Worm (Caenorhabditis elegans): Measurements from ENCODE around the gene tni-1.
A peak's percentile ranks its signal among the peaks of the same experiment; 100 is the strongest.

- no peak for TF ChIP-seq ceh-82 (tag; optimal IDR thresholded peaks at IDR 0.05)
- no peak for TF ChIP-seq nhr-12 (tag; optimal IDR thresholded peaks at IDR 0.05)
- TF ChIP-seq alr-1 (tag; optimal IDR thresholded peaks at IDR 0.05) = no peak
- TF ChIP-seq unc-62 (GFP tag; optimal IDR thresholded peaks at IDR 0.05) = no peak
- TF ChIP-seq ama-1 (optimal IDR thresholded peaks at IDR 0.05) = no peak
- no peak for TF ChIP-seq unc-55 (GFP tag; optimal IDR thresholded peaks at IDR 0.05)
- TF ChIP-seq blmp-1 (tag; optimal IDR thresholded peaks at IDR 0.05; ENCODE audit: insufficient read depth) = no peak
- peak; percentile 6 for TF ChIP-seq sma-9 (GFP tag; optimal IDR thresholded peaks at IDR 0.05)
- no peak for TF ChIP-seq sma-9 (tag; optimal IDR thresholded peaks at IDR 0.05)
- TF ChIP-seq snpc-4 (tag; optimal IDR thresholded peaks at IDR 0.05) = no peak
- no peak for TF ChIP-seq skn-1 (tag; optimal IDR thresholded peaks at IDR 0.05)
These were observed 9.6 kb upstream of the tni-1 start for ce11 chrX:11386903-11387302.
